Worm (Caenorhabditis elegans) whole organism, L4 larva: Measurements from ENCODE around the gene srt-24.

Experiments used
- egl-43 ChIP-seq: fragments of 200-800 bp; sonication (Bioruptor generic); IDR thresholded peaks from 2 replicates; pipeline ENCODE4 v1.3.6; 2022; ENCODE audit warnings: missing genetic modification reagents, missing genetic modification characterization, missing compliant biosample characterization
- fkh-10 ChIP-seq: fragments of 150-350 bp; optimal IDR thresholded peaks from 2 replicates; lab custom pipeline; 2014; ENCODE audit warnings: missing biosample characterization, missing genetic modification reagents, missing genetic modification characterization
- nhr-11 ChIP-seq: fragments of 150-350 bp; optimal IDR thresholded peaks from 2 replicates; lab custom pipeline; 2014; ENCODE audit warnings: missing biosample characterization, missing genetic modification characterization
- skn-1 ChIP-seq: fragments of 150-350 bp; optimal IDR thresholded peaks from 2 replicates; lab custom pipeline; 2014; ENCODE audit warnings: missing biosample characterization, missing genetic modification characterization

DNA sequence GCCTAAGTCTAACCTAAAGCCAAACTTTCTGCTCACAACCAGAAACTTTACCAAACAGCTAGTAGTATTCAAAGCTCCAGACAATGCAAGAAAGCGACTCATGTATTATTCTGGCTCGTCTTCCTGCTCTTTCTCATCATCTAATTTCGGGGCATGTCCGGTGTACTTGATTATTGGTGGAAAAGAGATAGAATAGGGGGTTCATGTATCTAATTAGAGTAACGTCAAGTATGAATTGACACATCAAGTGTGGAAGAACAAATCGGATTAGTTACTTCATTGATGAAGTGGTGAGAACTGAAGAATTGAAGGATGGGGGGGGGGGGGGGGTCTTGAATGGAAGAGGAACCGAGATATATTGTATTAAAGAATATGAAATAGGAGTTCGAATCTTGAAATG is 15.4 kb downstream of the srt-24 start:
- no peak for TF ChIP-seq skn-1 (tag; lab: Kevin White, UChicago)
- no peak for TF ChIP-seq egl-43 (GFP tag; lab: Robert Waterston, UW)
- TF ChIP-seq fkh-10 (GFP tag; lab: Kevin White, UChicago) = no peak
- no peak for TF ChIP-seq nhr-11 (tag; lab: Kevin White, UChicago)
